Worm (Caenorhabditis elegans) whole organism, young adult: ENCODE measurements around the gene F55G7.3.
A peak's percentile ranks its signal among the peaks of the same experiment; 100 is the strongest.

Experiments
- B0019.2 ChIP-seq: fragments of 200-800 bp; sonication (Bioruptor generic); conservative IDR thresholded peaks from 2 replicates; pipeline ENCODE4 v1.3.6; 2022; ENCODE audit warnings: missing genetic modification reagents, missing genetic modification characterization, missing compliant biosample characterization
- B0336.3 ChIP-seq: fragments of 200-800 bp; sonication (Bioruptor generic); IDR thresholded peaks from 2 replicates; pipeline ENCODE4 v1.3.6; 2022; ENCODE audit warnings: missing genetic modification characterization, missing compliant biosample characterization
- C06A6.2 ChIP-seq: fragments of 200-800 bp; sonication (Bioruptor generic); conservative IDR thresholded peaks from 2 replicates; pipeline ENCODE4 v1.3.6; 2022; ENCODE audit warnings: missing genetic modification characterization, missing compliant biosample characterization
- F52B5.7 ChIP-seq: sonication (generic microtip); optimal IDR thresholded peaks from 2 replicates; lab custom pipeline; 2016; ENCODE audit warnings: mild to moderate bottlenecking, missing genetic modification characterization, missing compliant biosample characterization
- F55B11.4 ChIP-seq: sonication (generic microtip); optimal IDR thresholded peaks from 2 replicates; lab custom pipeline; 2016; ENCODE audit warnings: missing compliant biosample characterization, missing genetic modification characterization, borderline replicate concordance; ENCODE audit not compliant: insufficient read depth
- Y56A3A.18 ChIP-seq: fragments of 200-800 bp; sonication (Bioruptor generic); IDR thresholded peaks from 2 replicates; pipeline ENCODE4 v1.3.6; 2022; ENCODE audit warnings: missing genetic modification reagents, missing genetic modification characterization, missing compliant biosample characterization
- akir-1 ChIP-seq: fragments of 200-800 bp; sonication (Bioruptor generic); optimal IDR thresholded peaks from 2 replicates; lab custom pipeline; 2018; ENCODE audit warnings: mild to moderate bottlenecking, missing genetic modification characterization, moderate library complexity, missing compliant biosample characterization
- ama-1 ChIP-seq, 3 experiments: fragments of 150-350 bp in 1 of 3; sonication (generic microtip) in 2 of 3; optimal IDR thresholded peaks; 2 replicates each; lab custom pipeline; 2014 to 2018; ENCODE audit warnings: missing biosample characterization in 2 of 3, missing genetic modification characterization in 2 of 3, missing genetic modification reagents in 2 of 3
- aptf-3 ChIP-seq: fragments of 200-800 bp; sonication (Bioruptor generic); IDR thresholded peaks from 2 replicates; pipeline ENCODE4 v1.3.6; 2022; ENCODE audit warnings: missing genetic modification characterization, missing compliant biosample characterization
- attf-3 ChIP-seq: fragments of 200-800 bp; sonication (Bioruptor generic); conservative IDR thresholded peaks from 2 replicates; pipeline ENCODE4 v1.3.6; 2022; ENCODE audit warnings: missing genetic modification reagents, missing genetic modification characterization, missing compliant biosample characterization
- attf-6 ChIP-seq: fragments of 200-800 bp; sonication (Bioruptor generic); IDR thresholded peaks from 2 replicates; pipeline ENCODE4 v1.3.6; 2022; ENCODE audit warnings: missing genetic modification reagents, missing genetic modification characterization, missing compliant biosample characterization
- bed-2 ChIP-seq: fragments of 200-800 bp; sonication (Bioruptor generic); IDR thresholded peaks from 2 replicates; pipeline ENCODE4 v1.3.6; 2022; ENCODE audit warnings: missing genetic modification reagents, missing genetic modification characterization, missing compliant biosample characterization
- ccch-3 ChIP-seq: fragments of 200-800 bp; sonication (Bioruptor generic); optimal IDR thresholded peaks from 2 replicates; lab custom pipeline; 2018; ENCODE audit warnings: mild to moderate bottlenecking, missing genetic modification characterization, missing compliant biosample characterization
- cebp-1 ChIP-seq, 2 experiments: fragments of 200-800 bp in 1 of 2; sonication (Bioruptor generic) in 1 of 2; sonication (generic microtip) in 1 of 2; IDR thresholded peaks in 1 of 2; optimal IDR thresholded peaks in 1 of 2; 2 replicates each; pipeline versions ENCODE4 v1.3.6 to Lab custom; 2017 to 2022; ENCODE audit warnings: missing compliant biosample characterization in 2 of 2, missing genetic modification characterization in 2 of 2, mild to moderate bottlenecking in 1 of 2, missing genetic modification reagents in 1 of 2, moderate library complexity in 1 of 2
- chd-7 ChIP-seq: sonication (generic microtip); optimal IDR thresholded peaks from 2 replicates; lab custom pipeline; 2016; ENCODE audit warnings: mild to moderate bottlenecking, missing genetic modification characterization, moderate library complexity, missing compliant biosample characterization
- dox-1 ChIP-seq: fragments of 200-800 bp; sonication (Bioruptor generic); IDR thresholded peaks from 2 replicates; pipeline ENCODE4 v1.3.6; 2022; ENCODE audit warnings: missing genetic modification reagents, missing genetic modification characterization, missing compliant biosample characterization
- dpl-1 ChIP-seq: fragments of 150-350 bp; optimal IDR thresholded peaks from 2 replicates; lab custom pipeline; 2014; ENCODE audit warnings: missing biosample characterization, missing genetic modification reagents, missing genetic modification characterization
- egl-44 ChIP-seq: fragments of 200-800 bp; sonication (Bioruptor generic); IDR thresholded peaks from 2 replicates; pipeline ENCODE4 v1.3.6; 2022; ENCODE audit warnings: missing genetic modification reagents, missing genetic modification characterization, missing compliant biosample characterization
- ekl-4 ChIP-seq: fragments of 200-800 bp; sonication (Bioruptor generic); IDR thresholded peaks from 2 replicates; pipeline ENCODE4 v1.3.6; 2022; ENCODE audit warnings: missing genetic modification reagents, missing genetic modification characterization, missing compliant biosample characterization
- gei-17 ChIP-seq: fragments of 200-800 bp; sonication (Bioruptor generic); optimal IDR thresholded peaks from 2 replicates; lab custom pipeline; 2018; ENCODE audit warnings: mild to moderate bottlenecking, missing genetic modification characterization, missing compliant biosample characterization
- him-1 ChIP-seq: sonication (generic microtip); optimal IDR thresholded peaks from 2 replicates; lab custom pipeline; 2016; ENCODE audit warnings: missing genotype, missing genetic modification reagents, missing genetic modification characterization, missing compliant biosample characterization
- hmg-20 ChIP-seq: fragments of 200-800 bp; sonication (Bioruptor generic); IDR thresholded peaks from 2 replicates; pipeline ENCODE4 v1.3.6; 2022; ENCODE audit warnings: missing genetic modification reagents, missing genetic modification characterization, missing compliant biosample characterization
- let-526 ChIP-seq: fragments of 200-800 bp; sonication (Bioruptor generic); IDR thresholded peaks from 2 replicates; pipeline ENCODE4 v1.3.6; 2022; ENCODE audit warnings: missing genetic modification reagents, missing genetic modification characterization, missing compliant biosample characterization
- lin-35 ChIP-seq, 3 experiments: fragments of 150-350 bp in 2 of 3; sonication (generic microtip) in 1 of 3; optimal IDR thresholded peaks; 2 replicates each; lab custom pipeline; 2014 to 2018; ENCODE audit warnings: missing biosample characterization in 3 of 3, missing genetic modification characterization in 3 of 3, missing genetic modification reagents in 3 of 3
- lin-40 ChIP-seq: sonication (generic microtip); optimal IDR thresholded peaks from 2 replicates; lab custom pipeline; 2016; ENCODE audit warnings: missing genetic modification characterization, mild to moderate bottlenecking, missing compliant biosample characterization, missing genotype, missing genetic modification reagents
- lir-1 ChIP-seq: fragments of 200-800 bp; sonication (Bioruptor generic); conservative IDR thresholded peaks from 2 replicates; pipeline ENCODE4 v1.3.6; 2022; ENCODE audit warnings: missing genetic modification reagents, missing genetic modification characterization, missing compliant biosample characterization
- lsl-1 ChIP-seq: fragments of 200-800 bp; sonication (Bioruptor generic); optimal IDR thresholded peaks from 2 replicates; lab custom pipeline; 2018; ENCODE audit warnings: mild to moderate bottlenecking, missing genetic modification characterization, moderate library complexity, missing compliant biosample characterization
- madf-3 ChIP-seq: fragments of 200-800 bp; sonication (Bioruptor generic); IDR thresholded peaks from 2 replicates; pipeline ENCODE4 v1.3.6; 2022; ENCODE audit warnings: missing genetic modification reagents, missing genetic modification characterization, missing compliant biosample characterization
- mxl-1 ChIP-seq: sonication (generic microtip); optimal IDR thresholded peaks from 2 replicates; lab custom pipeline; 2016; ENCODE audit warnings: missing genetic modification characterization, missing compliant biosample characterization
- nfya-2 ChIP-seq: fragments of 200-800 bp; sonication (Bioruptor generic); IDR thresholded peaks from 2 replicates; pipeline ENCODE4 v1.3.6; 2022; ENCODE audit warnings: missing genetic modification reagents, missing genetic modification characterization, missing compliant biosample characterization
- nhr-120 ChIP-seq: fragments of 200-800 bp; sonication (Bioruptor generic); IDR thresholded peaks from 2 replicates; pipeline ENCODE4 v1.3.6; 2022; ENCODE audit warnings: missing genetic modification characterization, missing compliant biosample characterization
- nhr-27 ChIP-seq: fragments of 200-800 bp; sonication (Bioruptor generic); optimal IDR thresholded peaks from 2 replicates; lab custom pipeline; 2018; ENCODE audit warnings: mild to moderate bottlenecking, missing genetic modification characterization, moderate library complexity, missing compliant biosample characterization
- nhr-90 ChIP-seq: sonication (generic microtip); optimal IDR thresholded peaks from 2 replicates; lab custom pipeline; 2016; ENCODE audit warnings: missing genotype, mild to moderate bottlenecking, missing genetic modification characterization, missing compliant biosample characterization
- pbrm-1 ChIP-seq: fragments of 200-800 bp; sonication (Bioruptor generic); IDR thresholded peaks from 2 replicates; pipeline ENCODE4 v1.3.6; 2022; ENCODE audit warnings: missing genetic modification reagents, missing genetic modification characterization, missing compliant biosample characterization
- rcor-1 ChIP-seq: fragments of 200-800 bp; sonication (Bioruptor generic); IDR thresholded peaks from 2 replicates; pipeline ENCODE4 v1.3.6; 2022; ENCODE audit warnings: missing genetic modification reagents, missing genetic modification characterization, missing compliant biosample characterization
- repo-1 ChIP-seq: sonication (generic microtip); optimal IDR thresholded peaks from 2 replicates; lab custom pipeline; 2017; ENCODE audit warnings: mild to moderate bottlenecking, missing genetic modification characterization, missing compliant biosample characterization
- tbx-9 ChIP-seq: sonication (generic microtip); optimal IDR thresholded peaks from 2 replicates; lab custom pipeline; 2016; ENCODE audit warnings: borderline replicate concordance, missing genetic modification characterization, inconsistent platforms, missing compliant biosample characterization
- unc-130 ChIP-seq: sonication (generic microtip); optimal IDR thresholded peaks from 2 replicates; lab custom pipeline; 2016; ENCODE audit warnings: missing genetic modification reagents, missing genetic modification characterization, missing compliant biosample characterization
- unc-62 ChIP-seq: fragments of 150-350 bp; optimal IDR thresholded peaks from 2 replicates; lab custom pipeline; 2014; ENCODE audit warnings: missing biosample characterization, missing genetic modification reagents, missing genetic modification characterization
- xnd-1 ChIP-seq: sonication (generic microtip); optimal IDR thresholded peaks from 2 replicates; lab custom pipeline; 2016; ENCODE audit warnings: missing genotype, missing genetic modification reagents, missing genetic modification characterization, missing compliant biosample characterization
- zim-3 ChIP-seq: sonication (generic microtip); optimal IDR thresholded peaks from 2 replicates; lab custom pipeline; 2017; ENCODE audit warnings: mild to moderate bottlenecking, missing genetic modification characterization, moderate library complexity, missing compliant biosample characterization
- ztf-18 ChIP-seq: sonication (generic microtip); optimal IDR thresholded peaks from 2 replicates; lab custom pipeline; 2016; ENCODE audit warnings: missing genotype, mild to moderate bottlenecking, missing genetic modification characterization, missing compliant biosample characterization
- ztf-22 ChIP-seq: fragments of 200-800 bp; sonication (Bioruptor generic); optimal IDR thresholded peaks from 2 replicates; lab custom pipeline; 2018; ENCODE audit warnings: mild to moderate bottlenecking, missing genetic modification characterization, moderate library complexity, missing compliant biosample characterization
- ztf-25 ChIP-seq: fragments of 200-800 bp; sonication (Bioruptor generic); IDR thresholded peaks from 2 replicates; pipeline ENCODE4 v1.3.6; 2022; ENCODE audit warnings: missing genetic modification reagents, missing genetic modification characterization, missing compliant biosample characterization
- ztf-26 ChIP-seq: sonication (generic microtip); optimal IDR thresholded peaks from 2 replicates; lab custom pipeline; 2017; ENCODE audit warnings: missing genetic modification characterization, missing compliant biosample characterization
- ztf-28 ChIP-seq: fragments of 200-800 bp; sonication (Bioruptor generic); IDR thresholded peaks from 2 replicates; pipeline ENCODE4 v1.3.6; 2022; ENCODE audit warnings: missing genetic modification reagents, missing genetic modification characterization, missing compliant biosample characterization
- ztf-3 ChIP-seq: fragments of 200-800 bp; sonication (Bioruptor generic); optimal IDR thresholded peaks from 2 replicates; lab custom pipeline; 2018; ENCODE audit warnings: mild to moderate bottlenecking, missing genetic modification characterization, missing compliant biosample characterization
- ztf-6 ChIP-seq: fragments of 200-800 bp; sonication (Bioruptor generic); IDR thresholded peaks from 2 replicates; pipeline ENCODE4 v1.3.6; 2022; ENCODE audit warnings: missing genetic modification reagents, missing genetic modification characterization, missing compliant biosample characterization

F55G7.3 gene

DNA sequence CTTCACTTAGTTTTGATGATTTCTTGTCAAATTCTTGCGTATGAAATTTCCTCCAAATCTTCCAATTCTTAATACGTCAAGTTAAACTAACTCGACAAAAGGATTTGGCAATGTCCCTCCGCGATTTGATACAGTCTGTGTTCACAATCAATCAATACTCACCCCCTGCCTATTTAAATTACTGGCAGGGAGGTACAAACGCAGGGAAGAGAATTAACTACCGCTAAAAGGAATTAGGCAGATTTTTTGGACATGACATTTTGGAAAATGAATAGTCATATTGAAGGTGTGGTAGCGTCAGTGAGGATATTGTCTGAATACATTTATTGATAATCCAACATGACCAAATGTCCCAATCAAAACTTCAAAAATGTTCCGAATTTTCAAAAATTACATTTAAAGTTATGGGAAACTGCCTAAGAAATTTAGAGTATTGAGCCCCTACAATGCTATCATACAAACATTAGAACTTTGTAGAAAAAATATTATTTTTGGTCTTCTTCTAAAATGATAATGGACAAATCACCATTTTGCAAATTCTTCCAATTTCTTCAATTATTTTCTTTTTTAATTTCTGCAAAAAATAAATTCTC, 4.4 kb downstream of the F55G7.3 start (continued):
- TF ChIP-seq lsl-1 (GFP tag; lab: Kevin White, UChicago), result no peak
- peak; percentile 94 for TF ChIP-seq ztf-6
- peak in 2 of 3 experiments; percentile 89 to 98 for TF ChIP-seq lin-35 (GFP tag; optimal IDR thresholded peaks at IDR 0.05; lab: Kevin White, UChicago)
- TF ChIP-seq him-1 (tag; lab: Kevin White, UChicago), result no peak
- no peak for TF ChIP-seq attf-6 (GFP tag; lab: Robert Waterston, UW)
- TF ChIP-seq madf-3, result peak; percentile 75
- TF ChIP-seq cebp-1 (GFP tag; IDR thresholded peaks at IDR 0.05; lab: Robert Waterston, UW), result peak; percentile 67; the same call in 1 of the 2 replicates
- TF ChIP-seq cebp-1 (tag; optimal IDR thresholded peaks at IDR 0.05; lab: Kevin White, UChicago), result peak; percentile 97
- TF ChIP-seq nhr-120 (GFP tag; lab: Robert Waterston, UW), result peak; percentile 92
- no peak for TF ChIP-seq dpl-1
- TF ChIP-seq ztf-22 (GFP tag; lab: Kevin White, UChicago), result peak; percentile 78
- peak; percentile 98 for TF ChIP-seq repo-1
- peak; percentile 98 for TF ChIP-seq dox-1 (GFP tag; lab: Robert Waterston, UW)
- TF ChIP-seq akir-1 (GFP tag; lab: Kevin White, UChicago), result peak; percentile 85
- peak; percentile 87 for TF ChIP-seq nhr-27 (tag; lab: Kevin White, UChicago)
- TF ChIP-seq ccch-3 (GFP tag; lab: Kevin White, UChicago), result peak; percentile 83
- TF ChIP-seq unc-62, result peak; percentile 77
- TF ChIP-seq let-526 (GFP tag; lab: Robert Waterston, UW), result peak; percentile 78; the same call in 1 of the 2 replicates
- peak; percentile 92 for TF ChIP-seq C06A6.2
- peak; percentile 97 for TF ChIP-seq rcor-1 (GFP tag; lab: Robert Waterston, UW)
- TF ChIP-seq unc-130, result peak; percentile 22
- peak; percentile 99 for TF ChIP-seq Y56A3A.18 (GFP tag; lab: Robert Waterston, UW)
- TF ChIP-seq ztf-25, result no peak
- TF ChIP-seq tbx-9 (tag; lab: Kevin White, UChicago), result no peak
- TF ChIP-seq aptf-3 (GFP tag; lab: Robert Waterston, UW), result no peak
- peak; percentile 81 for TF ChIP-seq nhr-90 (tag; lab: Kevin White, UChicago)
- no peak for TF ChIP-seq B0019.2 (GFP tag; lab: Robert Waterston, UW)
- TF ChIP-seq ztf-28 (GFP tag; lab: Robert Waterston, UW), result no peak
- TF ChIP-seq egl-44, result peak; percentile 89
- no peak for TF ChIP-seq F55B11.4
- TF ChIP-seq ztf-18 (tag; lab: Kevin White, UChicago), result peak; percentile 68
- peak; percentile 99 for TF ChIP-seq ztf-26 (tag; lab: Kevin White, UChicago)
- TF ChIP-seq mxl-1 (tag; lab: Kevin White, UChicago), result no peak
- peak; percentile 93 for TF ChIP-seq pbrm-1 (GFP tag; lab: Robert Waterston, UW)
- TF ChIP-seq ztf-3, result peak; percentile 88
- TF ChIP-seq ama-1 (optimal IDR thresholded peaks at IDR 0.05; lab: Kevin White, UChicago), result no peak
- TF ChIP-seq ama-1 (GFP tag; optimal IDR thresholded peaks at IDR 0.05; lab: Kevin White, UChicago), result peak; percentile 66 to 90
- peak; percentile 93 for TF ChIP-seq hmg-20
- TF ChIP-seq bed-2 (GFP tag; lab: Robert Waterston, UW), result no peak

DNA sequence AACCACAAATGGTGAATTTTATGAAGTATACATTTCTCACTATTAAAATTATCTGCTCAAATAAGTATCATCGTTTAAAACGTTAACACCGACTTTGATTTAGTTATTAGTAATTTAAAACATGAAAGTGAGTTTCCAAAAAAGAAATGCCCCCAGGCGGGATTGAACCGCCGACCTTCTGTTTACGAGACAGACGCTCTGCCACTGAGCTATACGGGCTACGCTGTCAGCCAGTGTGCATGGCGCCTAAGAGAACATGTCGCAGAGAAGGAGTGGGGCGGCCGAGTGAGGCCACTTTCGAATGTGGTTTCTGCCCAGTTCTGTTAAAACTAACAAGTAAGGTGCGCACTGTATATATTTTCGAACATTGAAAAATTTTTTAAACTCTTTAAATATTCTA, 6.9 kb downstream of the F55G7.3 start:
- peak; percentile 66; the same call in 1 of the 2 replicates for TF ChIP-seq B0336.3 (GFP tag; lab: Robert Waterston, UW)
- TF ChIP-seq lin-40 (tag; lab: Kevin White, UChicago), result peak; percentile 83
- 0 out of 2 replicates have a peak, but pooled peaks have one; percentile 12 for TF ChIP-seq attf-6 (GFP tag; lab: Robert Waterston, UW)
- TF ChIP-seq lsl-1 (GFP tag; lab: Kevin White, UChicago), result peak; percentile 4
- peak; percentile 63 for TF ChIP-seq ekl-4
- TF ChIP-seq zim-3, result peak; percentile 25
- no peak for TF ChIP-seq xnd-1 (tag; lab: Kevin White, UChicago)
- no peak for TF ChIP-seq nfya-2 (GFP tag; lab: Robert Waterston, UW)
- TF ChIP-seq chd-7, result peak; percentile 37
- peak; percentile 31; the same call in 1 of the 2 replicates for TF ChIP-seq lir-1
- TF ChIP-seq gei-17 (GFP tag; lab: Kevin White, UChicago), result peak; percentile 89
- peak; percentile 52 for TF ChIP-seq ztf-18 (tag; lab: Kevin White, UChicago)
- TF ChIP-seq F52B5.7 (tag; lab: Kevin White, UChicago), result peak; percentile 66
- TF ChIP-seq attf-3 (GFP tag; lab: Robert Waterston, UW), result 0 out of 2 replicates have a peak, but pooled peaks have one; percentile 16
